Fruit fly (Drosophila melanogaster) whole organism, larva: Measurements from ENCODE around the gene HisRS.

Experiments used
- noc ChIP-seq: fragments of 200-800 bp; sonication (Bioruptor generic); optimal IDR thresholded peaks from 3 replicates; lab custom pipeline; 2019; ENCODE audit warnings: missing biosample characterization, mild to moderate bottlenecking, missing genetic modification characterization, moderate library complexity

The HisRS gene

dm6 chrX:18538204-18538864 is 23.1 kb downstream of the HisRS start:
- TF ChIP-seq noc: no peak

dm6 chrX:18540268-18540667 is 25.0 kb downstream of the HisRS start:
- no peak for TF ChIP-seq noc

dm6 chrX:18541915-18542314 is 26.7 kb downstream of the HisRS start:
- no peak for TF ChIP-seq noc

dm6 chrX:18543328-18543727 is 28.1 kb downstream of the HisRS start:
- no peak for TF ChIP-seq noc

DNA sequence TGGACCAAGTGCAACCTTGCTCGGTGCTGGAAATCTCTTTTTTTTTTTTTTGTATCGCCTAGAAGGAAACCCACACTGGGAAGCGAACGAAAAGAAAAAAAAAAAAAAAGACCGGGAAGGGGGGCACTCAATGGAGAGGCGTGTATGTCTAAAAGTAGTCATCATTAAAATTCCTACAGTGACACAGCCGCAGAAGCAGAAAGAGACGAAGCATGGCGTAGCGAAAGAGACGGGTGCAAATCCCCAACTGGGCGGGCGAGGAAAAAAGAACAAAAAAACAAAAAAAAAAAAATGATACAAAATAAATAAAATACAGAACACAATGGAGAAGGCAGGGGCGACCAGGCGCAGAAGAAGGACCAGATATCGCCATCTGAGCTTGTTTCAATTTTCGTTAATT is 29.5 kb downstream of the HisRS start:
- TF ChIP-seq noc: no peak

- no peak for TF ChIP-seq noc
Observed at dm6 chrX:18545157-18545556, 29.9 kb downstream of the HisRS start.

dm6 chrX:18546785-18547184 is 31.6 kb downstream of the HisRS start:
- TF ChIP-seq noc: peak; percentile 91

DNA sequence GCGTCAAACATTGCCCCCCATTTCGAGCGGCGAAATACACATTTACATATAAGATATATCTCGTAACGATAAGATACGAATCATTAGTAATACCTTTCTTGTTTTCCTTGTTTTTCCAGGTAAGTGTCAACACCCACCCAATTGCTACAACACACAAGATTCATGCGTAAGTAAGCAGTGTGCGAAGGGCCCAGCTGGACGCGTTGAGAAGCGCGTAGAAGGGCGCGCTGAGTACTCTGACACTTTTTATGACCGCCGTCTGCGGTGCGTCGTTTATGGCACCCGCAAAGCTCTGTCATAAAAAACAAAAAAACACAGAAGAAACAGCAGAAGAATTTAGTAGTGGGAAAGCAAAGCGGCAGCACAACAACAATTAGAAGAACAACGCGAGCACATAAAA is 32.5 kb downstream of the HisRS start:
- no peak for TF ChIP-seq noc

dm6 chrX:18550726-18551125 is 35.5 kb downstream of the HisRS start:
- TF ChIP-seq noc: no peak

DNA sequence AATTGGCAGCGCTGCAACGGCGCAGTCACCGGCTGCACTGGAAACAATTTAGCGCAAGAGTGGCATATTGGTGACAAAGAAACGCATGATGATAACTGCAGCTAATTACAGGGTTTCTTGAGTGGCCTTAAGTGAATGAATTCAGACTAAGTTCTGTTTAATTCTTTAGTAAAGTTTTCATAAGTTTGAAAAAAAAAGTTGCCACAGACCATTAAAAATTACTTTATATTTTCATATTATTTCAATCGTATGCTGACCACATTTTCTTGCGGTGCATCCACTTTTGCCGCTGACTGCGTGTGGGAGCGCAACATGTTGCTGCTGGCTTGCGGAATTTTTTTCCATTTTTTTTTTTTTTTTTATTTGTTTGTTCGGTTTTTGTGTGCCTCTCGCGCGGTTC is 37.2 kb downstream of the HisRS start:
- TF ChIP-seq noc: no peak

- TF ChIP-seq noc: no peak
Observed at dm6 chrX:18554563-18554962, 39.3 kb downstream of the HisRS start.

DNA sequence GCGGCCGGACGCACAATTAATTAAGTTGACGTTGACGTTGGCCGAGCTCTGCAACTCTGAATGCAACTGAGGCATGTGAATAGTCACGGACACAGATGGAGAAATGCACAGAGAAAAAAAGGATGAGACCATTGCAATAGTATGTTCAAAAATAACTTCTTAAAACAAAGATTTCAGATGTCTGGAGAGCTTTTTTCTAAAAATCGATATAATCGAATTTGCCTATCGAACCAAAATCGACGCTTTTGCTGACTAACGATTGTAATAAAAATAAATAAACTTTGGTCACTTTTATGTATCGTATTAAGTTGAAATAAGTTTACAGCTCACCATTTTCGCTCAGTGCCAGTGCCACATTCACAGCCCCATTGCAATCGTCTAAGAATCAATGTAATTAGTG is 43.4 kb downstream of the HisRS start:
- TF ChIP-seq noc: no peak

- TF ChIP-seq noc: no peak
Observed at dm6 chrX:18560584-18560983, 45.4 kb downstream of the HisRS start.

DNA sequence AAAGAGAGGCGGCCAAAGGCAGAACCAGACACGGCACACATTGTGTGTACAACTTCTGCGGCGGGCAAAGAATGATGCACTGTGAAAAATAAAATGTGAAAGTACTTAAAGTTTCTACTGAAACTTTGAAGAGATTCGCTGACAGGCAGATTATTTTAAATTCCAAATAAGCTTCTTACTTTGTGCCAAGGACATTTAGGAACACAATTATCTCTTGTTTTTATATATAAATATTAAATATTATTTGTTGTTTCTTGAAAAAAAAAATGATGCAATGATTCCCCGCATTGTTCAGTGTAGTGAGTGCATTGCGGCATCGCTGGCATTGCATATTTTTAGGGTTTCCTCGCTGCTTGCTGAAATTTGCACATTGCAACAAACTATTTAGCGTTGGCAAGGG is 49.8 kb downstream of the HisRS start:
- no peak for TF ChIP-seq noc

DNA sequence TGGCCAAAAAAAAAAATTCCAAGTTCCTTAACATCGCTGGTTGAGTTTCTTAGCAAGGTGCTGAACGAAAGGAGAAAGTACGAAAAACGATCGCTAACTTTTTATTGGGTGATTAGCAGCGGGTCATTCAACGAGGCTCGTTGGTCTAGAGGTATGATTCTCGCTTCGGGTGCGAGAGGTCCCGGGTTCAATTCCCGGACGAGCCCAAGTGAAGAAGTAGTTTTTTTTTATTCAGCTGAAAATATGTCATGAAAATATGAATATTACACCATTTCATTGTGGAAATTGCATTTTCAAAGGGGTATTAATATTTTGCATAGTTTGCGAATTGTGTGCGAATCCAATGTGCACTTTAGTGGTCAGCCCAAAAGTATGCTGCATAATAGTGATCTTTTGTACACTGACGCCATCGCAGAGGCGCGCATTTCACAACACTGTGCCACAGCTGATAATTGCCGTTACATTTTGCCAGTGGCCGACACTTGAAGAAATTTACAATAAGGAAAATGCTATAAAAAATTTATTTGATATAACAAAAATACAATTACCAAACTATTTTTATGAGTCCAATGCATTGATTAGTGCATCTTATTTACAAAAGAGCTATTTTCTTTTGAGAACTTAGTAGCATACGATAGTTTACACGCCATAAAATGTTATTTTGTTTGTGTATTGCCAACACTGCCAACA is 50.5 kb downstream of the HisRS start:
- TF ChIP-seq noc: no peak
